Worm (Caenorhabditis elegans): ENCODE measurements around the gene ngn-1.

- TF ChIP-seq nhr-11 (tag; optimal IDR thresholded peaks at IDR 0.05) (no peak), hlh-13 (GFP tag; optimal IDR thresholded peaks at IDR 0.05) (no peak), unc-55 (GFP tag; optimal IDR thresholded peaks at IDR 0.05) (no peak), elt-2 (tag; optimal IDR thresholded peaks at IDR 0.05) (no peak), T23F11.4 (GFP tag; optimal IDR thresholded peaks at IDR 0.05) (no peak), ama-1 (optimal IDR thresholded peaks at IDR 0.05) (no peak)
Measured at ce11 chrIV:2642054-2642453, 14.0 kb upstream of the ngn-1 start.
